Worm (Caenorhabditis elegans) whole organism, late embryonic: ENCODE results near the gene suca-1.
A peak's percentile ranks its signal among the peaks of the same experiment; 100 is the strongest.

ENCODE experiments used
- F13H6.1 ChIP-seq: sonication (generic microtip); optimal IDR thresholded peaks from 2 replicates; lab custom pipeline; 2016; ENCODE audit warnings: missing genetic modification characterization, missing compliant biosample characterization
- Y22D7AL.16 ChIP-seq: sonication (generic microtip); optimal IDR thresholded peaks from 2 replicates; lab custom pipeline; 2016; ENCODE audit warnings: missing genetic modification characterization, missing compliant biosample characterization
- ahr-1 ChIP-seq: sonication (generic microtip); optimal IDR thresholded peaks from 2 replicates; lab custom pipeline; 2016; ENCODE audit warnings: missing genetic modification characterization, missing compliant biosample characterization
- ama-1 ChIP-seq: fragments of 150-350 bp; optimal IDR thresholded peaks from 2 replicates; lab custom pipeline; 2014
- ceh-14 ChIP-seq: sonication (generic microtip); optimal IDR thresholded peaks from 2 replicates; lab custom pipeline; 2016; ENCODE audit warnings: missing genotype, missing genetic modification characterization, missing compliant biosample characterization
- ceh-18 ChIP-seq: sonication (generic microtip); optimal IDR thresholded peaks from 2 replicates; lab custom pipeline; 2016; ENCODE audit warnings: missing genetic modification characterization, missing compliant biosample characterization
- ceh-2 ChIP-seq: sonication (generic microtip); optimal IDR thresholded peaks from 2 replicates; lab custom pipeline; 2016; ENCODE audit warnings: missing genotype, missing genetic modification characterization, missing compliant biosample characterization
- ceh-22 ChIP-seq: sonication (generic microtip); optimal IDR thresholded peaks from 2 replicates; lab custom pipeline; 2017; ENCODE audit warnings: missing biosample characterization, missing genetic modification characterization
- ceh-30 ChIP-seq: fragments of 150-350 bp; optimal IDR thresholded peaks from 2 replicates; lab custom pipeline; 2014; ENCODE audit warnings: missing biosample characterization, missing genetic modification characterization
- ceh-34 ChIP-seq: sonication (generic microtip); optimal IDR thresholded peaks from 2 replicates; lab custom pipeline; 2016; ENCODE audit warnings: mild to moderate bottlenecking, missing genetic modification characterization, missing compliant biosample characterization
- ceh-48 ChIP-seq: sonication (generic microtip); optimal IDR thresholded peaks from 2 replicates; lab custom pipeline; 2016; ENCODE audit warnings: missing genetic modification characterization, inconsistent platforms, missing compliant biosample characterization
- ceh-6 ChIP-seq: fragments of 200-800 bp; sonication (Bioruptor generic); optimal IDR thresholded peaks from 2 replicates; lab custom pipeline; 2018; ENCODE audit warnings: mild to moderate bottlenecking, missing genetic modification characterization, missing compliant biosample characterization
- dmd-4 ChIP-seq: sonication (generic microtip); optimal IDR thresholded peaks from 2 replicates; lab custom pipeline; 2016; ENCODE audit warnings: borderline replicate concordance, missing genetic modification characterization, missing compliant biosample characterization
- dve-1 ChIP-seq: sonication (generic microtip); optimal IDR thresholded peaks from 2 replicates; lab custom pipeline; 2017; ENCODE audit warnings: antibody characterized with exemption, mild to moderate bottlenecking, missing genetic modification characterization, missing compliant biosample characterization
- elt-2 ChIP-seq: sonication (generic microtip); optimal IDR thresholded peaks from 2 replicates; lab custom pipeline; 2016; ENCODE audit warnings: missing genetic modification reagents, missing genetic modification characterization, missing compliant biosample characterization
- ets-4 ChIP-seq: sonication (generic microtip); optimal IDR thresholded peaks from 2 replicates; lab custom pipeline; 2016; ENCODE audit warnings: missing genetic modification characterization, missing compliant biosample characterization
- fkh-6 ChIP-seq: sonication (generic microtip); optimal IDR thresholded peaks from 2 replicates; lab custom pipeline; 2016; ENCODE audit warnings: missing genetic modification characterization, missing compliant biosample characterization
- lin-11 ChIP-seq: fragments of 200-800 bp; sonication (Bioruptor generic); optimal IDR thresholded peaks from 2 replicates; lab custom pipeline; 2018; ENCODE audit warnings: mild to moderate bottlenecking, missing genetic modification characterization, missing compliant biosample characterization
- mec-3 ChIP-seq: sonication (generic microtip); optimal IDR thresholded peaks from 2 replicates; lab custom pipeline; 2016; ENCODE audit warnings: borderline replicate concordance, missing genetic modification characterization, missing compliant biosample characterization
- nfya-1 ChIP-seq: sonication (generic microtip); optimal IDR thresholded peaks from 2 replicates; lab custom pipeline; 2017; ENCODE audit warnings: missing genetic modification characterization, mild to moderate bottlenecking, missing compliant biosample characterization, antibody characterized with exemption, moderate library complexity
- nhr-11 ChIP-seq: fragments of 150-350 bp; optimal IDR thresholded peaks from 2 replicates; lab custom pipeline; 2014; ENCODE audit warnings: missing biosample characterization, missing genetic modification characterization
- npax-4 ChIP-seq: sonication (generic microtip); optimal IDR thresholded peaks from 2 replicates; lab custom pipeline; 2016; ENCODE audit warnings: missing genetic modification characterization, missing compliant biosample characterization
- odd-2 ChIP-seq: sonication (generic microtip); optimal IDR thresholded peaks from 2 replicates; lab custom pipeline; 2017; ENCODE audit warnings: antibody characterized with exemption, mild to moderate bottlenecking, missing genetic modification characterization, missing compliant biosample characterization
- pax-1 ChIP-seq: fragments of 150-350 bp; optimal IDR thresholded peaks from 2 replicates; lab custom pipeline; 2014; ENCODE audit warnings: missing biosample characterization, missing genetic modification characterization
- pha-2 ChIP-seq: sonication (generic microtip); optimal IDR thresholded peaks from 2 replicates; lab custom pipeline; 2017; ENCODE audit warnings: mild to moderate bottlenecking, missing genetic modification characterization, missing compliant biosample characterization
- pha-4 ChIP-seq: fragments of 150-350 bp; optimal IDR thresholded peaks from 2 replicates; lab custom pipeline; 2018; ENCODE audit warnings: missing biosample characterization, missing genetic modification reagents, missing genetic modification characterization
- pqm-1 ChIP-seq: sonication (generic microtip); optimal IDR thresholded peaks from 2 replicates; lab custom pipeline; 2016; ENCODE audit warnings: missing genetic modification characterization, missing compliant biosample characterization
- pros-1 ChIP-seq: fragments of 150-350 bp; optimal IDR thresholded peaks from 2 replicates; lab custom pipeline; 2014; ENCODE audit warnings: missing biosample characterization, missing genetic modification reagents, missing genetic modification characterization
- rnt-1 ChIP-seq: sonication (generic microtip); optimal IDR thresholded peaks from 2 replicates; lab custom pipeline; 2016; ENCODE audit warnings: missing genetic modification characterization, missing compliant biosample characterization
- sox-2 ChIP-seq: fragments of 200-800 bp; sonication (Bioruptor generic); IDR thresholded peaks from 2 replicates; pipeline ENCODE4 v1.3.6; 2022; ENCODE audit warnings: missing genetic modification reagents, missing genetic modification characterization, missing compliant biosample characterization
- syd-9 ChIP-seq: sonication (generic microtip); optimal IDR thresholded peaks from 2 replicates; lab custom pipeline; 2016; ENCODE audit warnings: mild to moderate bottlenecking, missing genetic modification characterization, moderate library complexity, missing compliant biosample characterization
- tbx-2 ChIP-seq: sonication (generic microtip); optimal IDR thresholded peaks from 2 replicates; lab custom pipeline; 2016; ENCODE audit warnings: missing genetic modification characterization, missing compliant biosample characterization
- ttx-3 ChIP-seq: sonication (generic microtip); optimal IDR thresholded peaks from 2 replicates; lab custom pipeline; 2016; ENCODE audit warnings: missing genetic modification reagents, missing genetic modification characterization, missing compliant biosample characterization
- unc-55 ChIP-seq: sonication (generic microtip); optimal IDR thresholded peaks from 2 replicates; lab custom pipeline; 2017; ENCODE audit warnings: missing biosample characterization, missing genetic modification reagents, missing genetic modification characterization
- zip-5 ChIP-seq: sonication (generic microtip); optimal IDR thresholded peaks from 2 replicates; lab custom pipeline; 2016; ENCODE audit warnings: missing genetic modification characterization, missing compliant biosample characterization

The suca-1 gene

DNA sequence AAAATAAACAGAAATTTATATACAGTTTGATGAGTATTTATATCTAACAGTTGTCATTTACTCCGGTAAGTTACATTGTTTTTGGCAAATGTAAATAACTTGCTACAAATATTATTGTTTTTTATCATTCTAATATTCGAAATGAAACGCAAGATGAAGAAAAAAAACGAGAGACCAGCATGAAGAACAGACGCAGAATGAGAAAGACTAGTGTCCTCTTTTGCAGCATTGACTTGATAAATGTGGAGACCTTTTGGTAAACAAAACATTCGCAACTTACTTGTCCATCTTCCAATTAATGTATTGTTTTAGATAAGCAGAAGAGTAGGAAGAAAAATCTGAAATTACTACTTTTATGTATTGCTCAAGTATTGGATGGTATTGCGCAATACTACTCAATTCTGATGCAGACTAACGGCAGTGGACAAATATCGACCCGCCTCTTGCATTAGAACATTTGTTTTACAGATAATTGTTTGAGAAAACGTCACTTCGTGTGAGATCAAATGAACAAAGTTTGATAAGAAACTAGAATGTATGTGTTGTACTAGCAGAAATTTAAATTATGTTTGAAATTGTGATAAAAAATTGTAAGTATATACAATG is 22.7 kb downstream of the suca-1 start, which contains the start of gene pgp-6:
Gene pgp-6, minus strand, starts transcription at position 288 of the 606 bp plus-strand sequence.
- TF ChIP-seq elt-2 (tag; lab: Kevin White, UChicago) (peak; percentile 70), ceh-30 (tag; lab: Kevin White, UChicago) (no peak)
- TF ChIP-seq, all 69 proteins: peak for 1

DNA sequence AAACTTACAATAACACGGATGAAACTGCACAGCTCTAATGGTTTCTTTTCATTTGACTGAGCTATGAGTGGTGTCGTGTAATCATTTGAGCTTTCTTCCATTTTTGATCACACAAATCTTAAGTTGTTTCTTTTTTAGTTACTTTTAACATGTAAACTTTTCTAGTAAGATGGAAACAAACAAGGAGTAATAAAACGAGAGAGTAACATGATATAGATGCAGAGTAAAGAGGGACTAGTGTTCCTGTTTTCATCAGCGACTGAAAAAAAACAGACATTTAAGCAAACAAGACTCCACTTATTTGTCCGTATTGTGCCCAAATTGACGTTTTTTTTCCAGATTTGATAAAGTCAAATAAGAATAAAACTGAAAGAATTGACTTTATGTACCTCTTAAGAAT is 29.8 kb downstream of the suca-1 start, which contains the start of gene pgp-7:
Gene pgp-7, minus strand, starts transcription at position 101 of the 400 bp plus-strand sequence.
- no peak for TF ChIP-seq ama-1 (lab: Kevin White, UChicago)

DNA sequence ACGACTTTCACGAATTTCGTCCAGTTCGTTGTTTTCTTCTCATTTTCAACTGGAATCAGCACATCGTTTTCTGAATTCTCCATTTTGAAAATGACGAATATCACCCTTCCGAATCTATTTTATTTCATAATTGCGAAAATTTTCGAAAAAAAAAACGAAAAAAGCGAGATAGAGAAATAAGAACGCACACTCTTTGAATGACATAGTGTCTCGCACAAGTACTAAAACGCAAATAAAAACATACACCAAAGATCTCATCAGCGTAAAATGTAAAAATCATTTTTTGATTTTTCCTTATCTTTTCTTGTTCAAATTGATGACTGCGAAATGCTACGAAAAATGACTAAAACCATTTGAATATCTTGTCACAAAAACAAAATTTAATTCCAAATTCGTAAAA is 35.6 kb downstream of the suca-1 start, which contains the start of gene pgp-8:
Gene pgp-8, minus strand, starts transcription at position 101 of the 400 bp plus-strand sequence.
- TF ChIP-seq unc-55 (GFP tag; lab: Kevin White, UChicago) (no peak), pha-2 (no peak), syd-9 (tag; lab: Kevin White, UChicago) (no peak), ceh-6 (GFP tag; lab: Kevin White, UChicago) (no peak), F13H6.1 (tag; lab: Kevin White, UChicago) (no peak), Y22D7AL.16 (no peak), nfya-1 (tag; lab: Kevin White, UChicago) (no peak), fkh-6 (no peak), ceh-22 (tag; lab: Kevin White, UChicago) (no peak), ceh-14 (no peak), ceh-34 (no peak), ceh-48 (tag; lab: Kevin White, UChicago) (no peak), ceh-18 (tag; lab: Kevin White, UChicago) (no peak), pha-4 (no peak), ttx-3 (tag; lab: Kevin White, UChicago) (no peak), ceh-2 (tag; lab: Kevin White, UChicago) (no peak), pros-1 (tag; lab: Kevin White, UChicago) (no peak), zip-5 (tag; lab: Kevin White, UChicago) (no peak), dve-1 (tag; lab: Kevin White, UChicago) (no peak)

DNA sequence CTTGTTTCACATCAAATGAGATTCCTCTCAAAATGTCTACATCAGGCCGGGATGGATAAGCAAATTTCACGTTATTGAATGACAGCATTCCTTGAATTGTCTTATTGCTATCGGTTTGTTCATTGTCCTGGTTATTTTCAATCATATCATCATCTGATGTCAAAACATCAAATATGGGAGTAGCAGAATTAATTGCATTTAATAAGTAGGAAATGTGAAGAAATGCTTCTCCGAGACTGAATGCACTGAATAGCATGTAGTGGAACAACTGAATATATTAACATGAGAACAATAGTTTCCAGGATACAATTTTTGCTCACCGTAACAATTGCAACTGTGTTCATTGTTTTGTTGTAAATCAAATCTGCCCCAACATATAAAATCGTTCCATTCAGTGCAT is 37.3 kb downstream of the suca-1 start:
- no peak for TF ChIP-seq odd-2 (tag; lab: Kevin White, UChicago)
- TF ChIP-seq pax-1 (tag; lab: Kevin White, UChicago): no peak
- no peak for TF ChIP-seq lin-11 (tag; lab: Kevin White, UChicago)
- no peak for TF ChIP-seq pqm-1
- TF ChIP-seq rnt-1 (tag; lab: Kevin White, UChicago): no peak
- no peak for TF ChIP-seq nhr-11 (tag; lab: Kevin White, UChicago)
- no peak for TF ChIP-seq ets-4

DNA sequence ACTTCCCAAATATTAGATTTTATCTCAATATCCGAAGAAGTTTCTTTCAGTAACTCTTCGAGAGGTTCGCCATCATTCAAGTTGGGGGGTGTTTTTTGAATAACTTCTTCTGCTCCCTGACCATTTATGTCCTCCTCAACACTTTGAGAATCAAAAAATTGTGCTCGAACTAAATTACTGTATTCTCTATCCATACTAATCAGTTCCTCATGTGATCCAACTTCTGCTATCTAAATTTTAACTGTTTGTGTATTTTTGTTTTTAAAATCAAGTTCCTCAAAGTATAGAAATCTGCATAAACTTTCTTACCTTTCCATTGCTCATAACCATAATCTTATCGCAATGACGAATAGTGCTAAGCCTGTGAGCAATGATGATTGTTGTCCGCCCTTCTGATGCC is 38.2 kb downstream of the suca-1 start:
- TF ChIP-seq mec-3 (tag; lab: Kevin White, UChicago): no peak
- TF ChIP-seq npax-4 (tag; lab: Kevin White, UChicago): no peak
- TF ChIP-seq sox-2: no peak
- TF ChIP-seq syd-9 (tag; lab: Kevin White, UChicago): no peak
- TF ChIP-seq ceh-18 (tag; lab: Kevin White, UChicago): no peak
- TF ChIP-seq tbx-2 (tag; lab: Kevin White, UChicago): no peak

DNA sequence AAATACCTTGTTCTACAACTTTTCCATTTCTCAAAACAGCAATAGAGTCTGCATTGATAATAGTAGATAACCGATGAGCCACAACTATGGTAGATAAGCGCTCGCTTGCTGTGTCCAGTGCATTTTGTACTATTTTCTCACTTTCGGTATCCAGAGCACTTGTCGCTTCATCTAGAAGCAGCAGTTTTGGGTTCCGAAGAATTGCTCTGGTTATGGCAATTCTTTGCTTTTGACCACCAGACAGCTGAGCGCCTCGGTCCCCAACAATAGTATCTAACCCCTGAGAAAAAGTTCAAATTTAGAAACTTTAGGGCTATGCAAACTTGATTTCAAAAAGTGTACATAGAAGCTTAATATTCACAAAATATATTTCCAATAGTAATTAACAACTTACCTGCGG is 40.3 kb downstream of the suca-1 start:
- TF ChIP-seq ahr-1 (peak; percentile 13), dmd-4 (no peak)
